Worm (Caenorhabditis elegans) whole organism, young adult: ENCODE measurements around the gene vha-15.

Source experiments
- C06A6.2 ChIP-seq: fragments of 200-800 bp; sonication (Bioruptor generic); conservative IDR thresholded peaks from 2 replicates; pipeline ENCODE4 v1.3.6; 2022; ENCODE audit warnings: missing genetic modification characterization, missing compliant biosample characterization
- C17E4.6 ChIP-seq: fragments of 200-800 bp; sonication (Bioruptor generic); IDR thresholded peaks from 2 replicates; pipeline ENCODE4 v1.3.6; 2022; ENCODE audit warnings: missing genetic modification reagents, missing genetic modification characterization, missing compliant biosample characterization
- F57A8.1 ChIP-seq: fragments of 200-800 bp; sonication (Bioruptor generic); optimal IDR thresholded peaks from 2 replicates; lab custom pipeline; 2018; ENCODE audit warnings: mild to moderate bottlenecking, missing genetic modification characterization, moderate library complexity, missing compliant biosample characterization
- T26A5.8 ChIP-seq: sonication (generic microtip); optimal IDR thresholded peaks from 2 replicates; lab custom pipeline; 2016; ENCODE audit warnings: missing genetic modification characterization, missing compliant biosample characterization
- Y53F4B.3 ChIP-seq: fragments of 200-800 bp; sonication (Bioruptor generic); IDR thresholded peaks from 2 replicates; pipeline ENCODE4 v1.3.6; 2022; ENCODE audit warnings: missing genetic modification reagents, missing genetic modification characterization, missing compliant biosample characterization
- Y53G8AR.9 ChIP-seq: fragments of 200-800 bp; sonication (Bioruptor generic); conservative IDR thresholded peaks from 2 replicates; pipeline ENCODE4 v1.3.6; 2022; ENCODE audit warnings: missing genetic modification reagents, missing genetic modification characterization, missing compliant biosample characterization
- akir-1 ChIP-seq: fragments of 200-800 bp; sonication (Bioruptor generic); optimal IDR thresholded peaks from 2 replicates; lab custom pipeline; 2018; ENCODE audit warnings: mild to moderate bottlenecking, missing genetic modification characterization, moderate library complexity, missing compliant biosample characterization
- ama-1 ChIP-seq, 3 experiments: fragments of 150-350 bp in 1 of 3; sonication (generic microtip) in 2 of 3; optimal IDR thresholded peaks; 2 replicates each; lab custom pipeline; 2014 to 2018; ENCODE audit warnings: missing biosample characterization in 2 of 3, missing genetic modification characterization in 2 of 3, missing genetic modification reagents in 2 of 3
- aptf-2 ChIP-seq: fragments of 200-800 bp; sonication (Bioruptor generic); conservative IDR thresholded peaks from 2 replicates; pipeline ENCODE4 v1.3.6; 2022; ENCODE audit warnings: missing genetic modification reagents, missing genetic modification characterization, missing compliant biosample characterization
- aptf-3 ChIP-seq: fragments of 200-800 bp; sonication (Bioruptor generic); IDR thresholded peaks from 2 replicates; pipeline ENCODE4 v1.3.6; 2022; ENCODE audit warnings: missing genetic modification characterization, missing compliant biosample characterization
- attf-5 ChIP-seq: fragments of 200-800 bp; sonication (Bioruptor generic); optimal IDR thresholded peaks from 2 replicates; lab custom pipeline; 2018; ENCODE audit warnings: mild to moderate bottlenecking, missing genetic modification characterization, missing compliant biosample characterization
- attf-6 ChIP-seq: fragments of 200-800 bp; sonication (Bioruptor generic); IDR thresholded peaks from 2 replicates; pipeline ENCODE4 v1.3.6; 2022; ENCODE audit warnings: missing genetic modification reagents, missing genetic modification characterization, missing compliant biosample characterization
- bed-2 ChIP-seq: fragments of 200-800 bp; sonication (Bioruptor generic); IDR thresholded peaks from 2 replicates; pipeline ENCODE4 v1.3.6; 2022; ENCODE audit warnings: missing genetic modification reagents, missing genetic modification characterization, missing compliant biosample characterization
- ccch-3 ChIP-seq: fragments of 200-800 bp; sonication (Bioruptor generic); optimal IDR thresholded peaks from 2 replicates; lab custom pipeline; 2018; ENCODE audit warnings: mild to moderate bottlenecking, missing genetic modification characterization, missing compliant biosample characterization
- ceh-27 ChIP-seq: fragments of 200-800 bp; sonication (Bioruptor generic); optimal IDR thresholded peaks from 2 replicates; lab custom pipeline; 2018; ENCODE audit warnings: mild to moderate bottlenecking, missing genetic modification characterization, moderate library complexity, missing compliant biosample characterization
- ceh-79 ChIP-seq: sonication (generic microtip); optimal IDR thresholded peaks from 2 replicates; lab custom pipeline; 2017; ENCODE audit warnings: mild to moderate bottlenecking, missing genetic modification characterization, missing compliant biosample characterization
- egrh-3 ChIP-seq: fragments of 200-800 bp; sonication (Bioruptor generic); IDR thresholded peaks from 2 replicates; pipeline ENCODE4 v1.3.6; 2022; ENCODE audit warnings: missing genetic modification reagents, missing genetic modification characterization, missing compliant biosample characterization
- ekl-4 ChIP-seq: fragments of 200-800 bp; sonication (Bioruptor generic); IDR thresholded peaks from 2 replicates; pipeline ENCODE4 v1.3.6; 2022; ENCODE audit warnings: missing genetic modification reagents, missing genetic modification characterization, missing compliant biosample characterization
- ets-4 ChIP-seq: fragments of 200-800 bp; sonication (Bioruptor generic); optimal IDR thresholded peaks from 2 replicates; lab custom pipeline; 2018; ENCODE audit warnings: mild to moderate bottlenecking, missing genetic modification characterization, missing compliant biosample characterization
- fkh-3 ChIP-seq: sonication (generic microtip); optimal IDR thresholded peaks from 2 replicates; lab custom pipeline; 2016; ENCODE audit warnings: mild to moderate bottlenecking, missing genetic modification characterization, missing compliant biosample characterization
- hmg-20 ChIP-seq: fragments of 200-800 bp; sonication (Bioruptor generic); IDR thresholded peaks from 2 replicates; pipeline ENCODE4 v1.3.6; 2022; ENCODE audit warnings: missing genetic modification reagents, missing genetic modification characterization, missing compliant biosample characterization
- lin-35 ChIP-seq, 3 experiments: fragments of 150-350 bp in 2 of 3; sonication (generic microtip) in 1 of 3; optimal IDR thresholded peaks; 2 replicates each; lab custom pipeline; 2014 to 2018; ENCODE audit warnings: missing biosample characterization in 3 of 3, missing genetic modification characterization in 3 of 3, missing genetic modification reagents in 3 of 3
- lsl-1 ChIP-seq: fragments of 200-800 bp; sonication (Bioruptor generic); optimal IDR thresholded peaks from 2 replicates; lab custom pipeline; 2018; ENCODE audit warnings: mild to moderate bottlenecking, missing genetic modification characterization, moderate library complexity, missing compliant biosample characterization
- madf-6 ChIP-seq: fragments of 200-800 bp; sonication (Bioruptor generic); IDR thresholded peaks from 2 replicates; pipeline ENCODE4 v1.3.6; 2022; ENCODE audit warnings: missing genetic modification reagents, missing genetic modification characterization, missing compliant biosample characterization
- nfya-2 ChIP-seq: fragments of 200-800 bp; sonication (Bioruptor generic); IDR thresholded peaks from 2 replicates; pipeline ENCODE4 v1.3.6; 2022; ENCODE audit warnings: missing genetic modification reagents, missing genetic modification characterization, missing compliant biosample characterization
- nfyb-1 ChIP-seq: fragments of 200-800 bp; sonication (Bioruptor generic); IDR thresholded peaks from 2 replicates; pipeline ENCODE4 v1.3.6; 2022; ENCODE audit warnings: missing genetic modification reagents, missing genetic modification characterization, missing compliant biosample characterization
- nhr-80 ChIP-seq: sonication (generic microtip); optimal IDR thresholded peaks from 2 replicates; lab custom pipeline; 2016; ENCODE audit warnings: missing genetic modification characterization, missing compliant biosample characterization
- snpc-1.3 ChIP-seq: sonication (generic microtip); optimal IDR thresholded peaks from 2 replicates; lab custom pipeline; 2017; ENCODE audit warnings: missing genetic modification characterization, mild to moderate bottlenecking, missing compliant biosample characterization, antibody characterized with exemption, moderate library complexity, missing genotype, missing genetic modification reagents; ENCODE audit not compliant: insufficient read depth
- snpc-3.4 ChIP-seq: sonication (generic microtip); optimal IDR thresholded peaks from 2 replicates; lab custom pipeline; 2017; ENCODE audit warnings: missing genetic modification characterization, mild to moderate bottlenecking, missing compliant biosample characterization, antibody characterized with exemption, moderate library complexity, missing genotype, missing genetic modification reagents
- tbp1 ChIP-seq: fragments of 200-800 bp; sonication (Bioruptor generic); optimal IDR thresholded peaks from 2 replicates; lab custom pipeline; 2018; ENCODE audit warnings: mild to moderate bottlenecking, missing genetic modification characterization, missing compliant biosample characterization
- unc-62 ChIP-seq: fragments of 150-350 bp; optimal IDR thresholded peaks from 2 replicates; lab custom pipeline; 2014; ENCODE audit warnings: missing biosample characterization, missing genetic modification reagents, missing genetic modification characterization
- zfh-2 ChIP-seq: fragments of 200-800 bp; sonication (Bioruptor generic); conservative IDR thresholded peaks from 2 replicates; pipeline ENCODE4 v1.3.6; 2022; ENCODE audit warnings: missing genetic modification reagents, missing genetic modification characterization, missing compliant biosample characterization
- ztf-22 ChIP-seq: fragments of 200-800 bp; sonication (Bioruptor generic); optimal IDR thresholded peaks from 2 replicates; lab custom pipeline; 2018; ENCODE audit warnings: mild to moderate bottlenecking, missing genetic modification characterization, moderate library complexity, missing compliant biosample characterization
- ztf-25 ChIP-seq: fragments of 200-800 bp; sonication (Bioruptor generic); IDR thresholded peaks from 2 replicates; pipeline ENCODE4 v1.3.6; 2022; ENCODE audit warnings: missing genetic modification reagents, missing genetic modification characterization, missing compliant biosample characterization
- ztf-28 ChIP-seq: fragments of 200-800 bp; sonication (Bioruptor generic); IDR thresholded peaks from 2 replicates; pipeline ENCODE4 v1.3.6; 2022; ENCODE audit warnings: missing genetic modification reagents, missing genetic modification characterization, missing compliant biosample characterization

vha-15 gene

ce11 chrX:2261003-2261402 is 23.3 kb downstream of the vha-15 start, which contains the start of gene AH9.3:
Gene AH9.3 (minus strand): TSS chrX:2261103.
- TF ChIP-seq nhr-80 (tag; lab: Kevin White, UChicago) = peak; percentile 6
- TF ChIP-seq ama-1 (optimal IDR thresholded peaks at IDR 0.05; lab: Kevin White, UChicago) = no peak
- TF ChIP-seq ama-1 (GFP tag; optimal IDR thresholded peaks at IDR 0.05; lab: Kevin White, UChicago) = no peak
- no peak for TF ChIP-seq madf-6 (GFP tag; lab: Robert Waterston, UW)
- no peak for TF ChIP-seq ceh-79
- no peak for TF ChIP-seq ekl-4

DNA sequence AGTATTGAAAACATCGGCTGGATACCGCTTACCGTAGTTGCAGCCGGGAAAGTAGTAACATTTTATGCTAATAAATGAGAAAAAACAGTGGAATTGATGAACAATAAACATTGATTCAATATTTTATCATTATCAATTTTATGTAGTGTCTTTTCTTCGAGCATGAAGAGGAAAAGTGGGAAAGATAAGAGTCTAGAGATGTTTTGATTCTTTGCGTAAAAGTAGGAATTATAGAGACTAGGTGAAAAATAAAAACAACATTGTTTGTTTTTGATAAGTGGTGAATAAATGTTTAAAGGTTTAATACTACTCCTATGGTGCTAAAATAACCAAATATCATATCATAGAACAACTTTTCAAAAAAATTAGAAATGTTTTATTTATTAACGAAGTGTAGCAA is 24.7 kb downstream of the vha-15 start:
- TF ChIP-seq ccch-3 = no peak

DNA sequence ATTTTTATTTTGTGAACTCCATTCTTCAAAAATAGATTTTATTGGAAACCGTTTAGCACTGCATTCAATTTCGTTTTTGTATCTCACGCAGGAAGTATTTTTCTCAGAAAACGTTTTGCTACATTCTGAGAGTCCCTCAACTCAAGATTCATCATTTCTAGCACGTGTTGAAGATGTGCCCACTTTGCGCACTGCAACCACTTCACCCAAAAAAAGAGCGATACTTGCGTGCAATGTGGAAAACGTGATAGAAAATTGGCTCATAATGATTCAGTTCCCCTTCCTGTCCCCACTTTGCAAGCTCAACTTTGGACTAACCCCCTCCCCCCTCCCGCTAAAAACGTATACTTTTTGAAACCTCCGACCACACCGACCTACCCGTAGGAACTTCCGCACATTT is 27.4 kb downstream of the vha-15 start:
- TF ChIP-seq ceh-27 (GFP tag; lab: Kevin White, UChicago) (peak; percentile 87), F57A8.1 (GFP tag; lab: Kevin White, UChicago) (no peak), akir-1 (GFP tag; lab: Kevin White, UChicago) (no peak), attf-5 (GFP tag; lab: Kevin White, UChicago) (no peak)
- TF ChIP-seq, all 124 proteins: peak for 1

ce11 chrX:2266366-2266765 is 28.7 kb downstream of the vha-15 start:
- TF ChIP-seq snpc-1.3 (tag; lab: Kevin White, UChicago) (no peak), C06A6.2 (no peak), ets-4 (GFP tag; lab: Kevin White, UChicago) (no peak), aptf-2 (GFP tag; lab: Robert Waterston, UW) (no peak), nfyb-1 (GFP tag; lab: Robert Waterston, UW) (no peak), ztf-28 (GFP tag; lab: Robert Waterston, UW) (no peak), unc-62 (GFP tag; lab: Kevin White, UChicago) (no peak), Y53F4B.3 (no peak), lsl-1 (no peak), nfya-2 (no peak)

ce11 chrX:2266777-2267176 is 29.1 kb downstream of the vha-15 start:
- no peak for TF ChIP-seq C17E4.6
- TF ChIP-seq ztf-25 (GFP tag; lab: Robert Waterston, UW) = no peak
- no peak for TF ChIP-seq fkh-3
- TF ChIP-seq nfya-2 = no peak
- TF ChIP-seq T26A5.8 (tag; lab: Kevin White, UChicago) = no peak
- no peak for TF ChIP-seq ekl-4
- no peak for TF ChIP-seq attf-6
- no peak for TF ChIP-seq Y53F4B.3
- TF ChIP-seq tbp1 (GFP tag; lab: Kevin White, UChicago) = no peak
- no peak for TF ChIP-seq hmg-20 (GFP tag; lab: Robert Waterston, UW)

DNA sequence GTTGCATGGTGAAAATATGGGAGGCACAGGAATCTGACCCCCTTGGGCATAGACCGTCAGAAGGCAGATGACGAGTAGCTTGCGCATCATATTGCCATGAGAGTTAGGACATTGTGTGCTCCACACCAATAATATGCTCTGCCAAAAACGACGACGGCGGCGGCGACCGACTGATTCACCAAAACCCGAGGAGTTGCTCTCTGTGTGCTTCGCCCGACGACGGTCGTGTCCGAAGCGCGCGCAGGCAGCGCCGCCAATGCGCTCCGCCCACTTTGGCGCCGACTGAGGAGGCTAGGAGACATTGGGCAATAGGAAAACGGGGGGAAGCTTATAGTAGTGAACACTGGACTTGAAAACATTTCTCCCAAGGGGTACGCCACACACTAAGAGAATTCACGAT is 30.2 kb downstream of the vha-15 start, which contains the start of gene AH9.6:
AH9.6 (minus strand) TSS at position 183 of the 400 bp plus-strand sequence.
- no peak; the same call in 1 of the 2 replicates for TF ChIP-seq zfh-2 (GFP tag; lab: Robert Waterston, UW)
- TF ChIP-seq attf-5 (GFP tag; lab: Kevin White, UChicago) = no peak
- no peak for TF ChIP-seq snpc-3.4 (tag; lab: Kevin White, UChicago)
- no peak for TF ChIP-seq aptf-3 (GFP tag; lab: Robert Waterston, UW)
- TF ChIP-seq lin-35 (GFP tag; optimal IDR thresholded peaks at IDR 0.05; lab: Kevin White, UChicago) = no peak
- TF ChIP-seq nfyb-1 (GFP tag; lab: Robert Waterston, UW) = 0 out of 2 replicates have a peak, but pooled peaks have one; percentile 18
- no peak for TF ChIP-seq ztf-22 (GFP tag; lab: Kevin White, UChicago)
- TF ChIP-seq Y53G8AR.9 (GFP tag; lab: Robert Waterston, UW) = no peak
- TF ChIP-seq bed-2 (GFP tag; lab: Robert Waterston, UW) = 0 out of 2 replicates have a peak, but pooled peaks have one; percentile 52
- peak; percentile 62; the same call in 1 of the 2 replicates for TF ChIP-seq egrh-3
